Worm (Caenorhabditis elegans): Measurements from ENCODE around the gene set-24.

- TF ChIP-seq T22C8.4 (GFP tag; IDR thresholded peaks at IDR 0.05) (no peak), cog-1 (tag; optimal IDR thresholded peaks at IDR 0.05) (no peak), ztf-23 (GFP tag; IDR thresholded peaks at IDR 0.05) (no peak)
Measured at ce11 chrII:12108843-12109242, 21.9 kb downstream of the set-24 start.

All from whole organism, midembryonic.